Fruit fly (Drosophila melanogaster) S2 (cell line): ENCODE data around the gene Nf-YA.

Experiments used
- CG8478 ChIP-seq: fragments of >200 bp; optimal IDR thresholded peaks from 2 replicates; lab custom pipeline; 2018
- CTCF ChIP-seq, 2 experiments: fragments of >200 bp; optimal IDR thresholded peaks; 2 replicates each; lab custom pipeline; 2018

dm6 chr3L:9422135-9422534, 19.9 kb downstream of the Nf-YA start:
- no peak for TF ChIP-seq CG8478 (lab: Kevin White, UChicago)
- no peak for TF ChIP-seq CTCF (optimal IDR thresholded peaks at IDR 0.05; lab: Kevin White, UChicago)
